Worm (Caenorhabditis elegans): ENCODE data around the gene srh-237.

ce11 chrV:17042263-17042662 is 47.9 kb upstream of the srh-237 start, which contains the start of gene hpo-33:
- TF ChIP-seq ama-1 (optimal IDR thresholded peaks at IDR 0.05) = no peak
- TF ChIP-seq pes-1 (GFP tag; IDR thresholded peaks at IDR 0.05) = no peak
- no peak for TF ChIP-seq flt-1 (GFP tag; IDR thresholded peaks at IDR 0.05)
- no peak for TF ChIP-seq scrt-1 (GFP tag; IDR thresholded peaks at IDR 0.05)
- no peak for TF ChIP-seq hmg-4 (GFP tag; optimal IDR thresholded peaks at IDR 0.05)
- TF ChIP-seq tbx-37 (GFP tag; conservative IDR thresholded peaks at IDR 0.05) = no peak
- TF ChIP-seq ceh-13 (GFP tag; optimal IDR thresholded peaks at IDR 0.05) = no peak
- no peak for TF ChIP-seq ceh-36 (tag; optimal IDR thresholded peaks at IDR 0.05)
- no peak for TF ChIP-seq tbx-11 (GFP tag; IDR thresholded peaks at IDR 0.05)
- TF ChIP-seq sea-1 (GFP tag; conservative IDR thresholded peaks at IDR 0.05) = no peak

Data from whole organism, early embryonic.